Fruit fly (Drosophila melanogaster): ENCODE results near the gene CG43895.

CG43895 gene

DNA sequence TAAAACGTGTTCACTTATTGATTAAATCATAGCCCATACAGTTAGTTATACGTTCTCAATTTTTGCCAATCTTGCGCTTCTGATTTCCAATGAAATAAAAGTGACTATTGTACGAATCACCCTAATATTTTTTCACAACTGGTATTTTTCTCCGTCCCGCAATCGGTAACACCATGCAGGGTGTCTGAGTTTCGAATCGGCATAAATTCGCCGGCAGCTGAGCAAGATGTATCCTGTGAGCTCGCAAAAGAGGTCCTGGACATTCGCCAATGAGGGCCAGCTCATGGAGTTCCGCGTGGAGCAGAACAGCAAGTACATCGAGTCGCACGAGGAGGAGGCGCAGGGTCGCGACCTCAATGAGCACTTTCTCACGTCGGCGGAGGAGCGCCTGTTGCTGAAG, 8.3 kb upstream of the CG43895 start, which contains the start of gene CycH:
CycH (plus strand) TSS at position 218 of the 400 bp plus-strand sequence.
- no peak for TF ChIP-seq CG13204 (GFP tag; optimal IDR thresholded peaks at IDR 0.05)
- peak; percentile 32; the same call in 1 of the 2 replicates for TF ChIP-seq CG12605 (GFP tag; IDR thresholded peaks at IDR 0.05)
- TF ChIP-seq Snoo (tag; optimal IDR thresholded peaks at IDR 0.05) = peak; percentile 23
- TF ChIP-seq CG4496 (GFP tag; IDR thresholded peaks at IDR 0.05) = no peak
- no peak for TF ChIP-seq CG9948 (tag; optimal IDR thresholded peaks at IDR 0.05)
- TF ChIP-seq CG34367 (tag; optimal IDR thresholded peaks at IDR 0.05) = no peak
- no peak for TF ChIP-seq CG10348 (GFP tag; IDR thresholded peaks at IDR 0.05)
- peak; percentile 22 for TF ChIP-seq CG15710 (tag; optimal IDR thresholded peaks at IDR 0.05)
- no peak for TF ChIP-seq gl (tag; optimal IDR thresholded peaks at IDR 0.05)
- TF ChIP-seq CG14655 (GFP tag; optimal IDR thresholded peaks at IDR 0.05) = no peak
- TF ChIP-seq Ets98B (GFP tag; IDR thresholded peaks at IDR 0.05) = no peak
- no peak for TF ChIP-seq EcR (GFP tag; optimal IDR thresholded peaks at IDR 0.05)

DNA sequence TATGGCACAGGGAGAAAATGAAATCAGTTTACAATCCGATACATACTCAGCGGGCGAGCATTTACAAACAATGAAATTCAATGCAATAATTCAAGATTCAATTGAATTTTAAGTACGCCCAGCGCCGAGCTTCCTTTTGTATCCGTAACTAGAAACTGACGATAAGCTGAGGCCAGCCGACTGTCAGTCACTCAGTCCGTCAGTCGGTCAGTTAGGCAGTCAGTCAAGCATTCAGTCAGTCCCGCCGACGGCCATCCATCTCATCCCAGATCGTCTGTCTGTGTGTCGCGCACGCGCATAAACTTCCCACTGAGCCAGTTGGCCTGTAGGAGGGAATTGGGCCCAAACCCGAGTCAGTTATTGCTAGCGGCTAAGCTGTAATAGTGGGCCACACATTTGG, 6.0 kb upstream of the CG43895 start:
- TF ChIP-seq CG4496 (GFP tag; IDR thresholded peaks at IDR 0.05) (no peak), CG8301 (tag; optimal IDR thresholded peaks at IDR 0.05) (no peak), CG9948 (tag; optimal IDR thresholded peaks at IDR 0.05) (no peak), CG14655 (GFP tag; optimal IDR thresholded peaks at IDR 0.05) (no peak)

dm6 chr3L:21818701-21819100, 5.2 kb upstream of the CG43895 start:
- TF ChIP-seq Pif1B (GFP tag; optimal IDR thresholded peaks at IDR 0.05) = no peak
- no peak for TF ChIP-seq EcR (GFP tag; optimal IDR thresholded peaks at IDR 0.05)
- no peak for TF ChIP-seq CG8301 (tag; optimal IDR thresholded peaks at IDR 0.05)
- no peak for TF ChIP-seq CG10348 (GFP tag; IDR thresholded peaks at IDR 0.05)
- no peak for TF ChIP-seq CG8159 (tag; optimal IDR thresholded peaks at IDR 0.05)
- TF ChIP-seq CG34367 (tag; optimal IDR thresholded peaks at IDR 0.05) = no peak

DNA sequence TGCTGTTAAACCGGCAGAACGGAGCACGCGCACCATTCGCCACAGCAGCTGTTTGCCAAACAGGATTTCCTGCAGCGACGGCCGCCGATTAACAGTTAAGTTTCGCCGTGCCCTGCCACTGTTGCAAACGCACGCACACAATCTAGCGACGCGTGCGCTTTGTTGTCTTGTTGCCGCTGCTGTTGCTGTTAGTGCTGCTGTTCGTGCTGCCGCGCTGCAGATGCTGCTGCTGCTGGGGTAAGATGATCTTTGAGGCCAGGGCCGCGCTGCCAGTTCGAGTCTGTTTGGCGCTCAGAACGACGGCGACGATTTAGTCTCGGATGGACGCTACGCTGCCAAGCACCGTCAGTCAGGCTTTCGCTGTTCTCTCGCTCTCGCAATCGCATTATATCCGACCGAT, 4.9 kb downstream of the CG43895 start, which contains the start of gene eg:
eg (plus strand) TSS at position 136 of the 400 bp plus-strand sequence.
- TF ChIP-seq Pif1A (GFP tag; optimal IDR thresholded peaks at IDR 0.05) (no peak), CG4496 (GFP tag; IDR thresholded peaks at IDR 0.05) (peak; percentile 12; the same call in 2 of the 3 replicates), CG13204 (GFP tag; optimal IDR thresholded peaks at IDR 0.05) (peak; percentile 85), Pif1B (GFP tag; optimal IDR thresholded peaks at IDR 0.05) (peak; percentile 6)

- TF ChIP-seq Pif1B (GFP tag; optimal IDR thresholded peaks at IDR 0.05) (peak; percentile 65), Pif1A (GFP tag; optimal IDR thresholded peaks at IDR 0.05) (peak; percentile 45), Snoo (tag; optimal IDR thresholded peaks at IDR 0.05) (peak; percentile 52), CG17806 (tag; optimal IDR thresholded peaks at IDR 0.05) (peak; percentile 69), CG9948 (tag; optimal IDR thresholded peaks at IDR 0.05) (peak; percentile 74), CG4496 (GFP tag; IDR thresholded peaks at IDR 0.05) (peak; percentile 73), Ets98B (GFP tag; IDR thresholded peaks at IDR 0.05) (peak; percentile 84), CG14655 (GFP tag; optimal IDR thresholded peaks at IDR 0.05) (peak; percentile 78), CG15710 (tag; optimal IDR thresholded peaks at IDR 0.05) (peak; percentile 67), D1 (tag; optimal IDR thresholded peaks at IDR 0.05) (no peak), fd96Ca (GFP tag; IDR thresholded peaks at IDR 0.05) (peak; percentile 71; the same call in 2 of the 3 replicates), EcR (GFP tag; optimal IDR thresholded peaks at IDR 0.05) (peak; percentile 42), CG13204 (GFP tag; optimal IDR thresholded peaks at IDR 0.05) (no peak), CG8159 (tag; optimal IDR thresholded peaks at IDR 0.05) (peak; percentile 73), CG34367 (tag; optimal IDR thresholded peaks at IDR 0.05) (peak; percentile 65), CG12605 (GFP tag; IDR thresholded peaks at IDR 0.05) (no peak; the same call in 1 of the 2 replicates), rn (GFP tag; IDR thresholded peaks at IDR 0.05) (peak; percentile 30; the same call in 1 of the 2 replicates), CG32121 (GFP tag; IDR thresholded peaks at IDR 0.05) (peak; percentile 81), gl (tag; optimal IDR thresholded peaks at IDR 0.05) (no peak), CG10348 (GFP tag; IDR thresholded peaks at IDR 0.05) (peak; percentile 27; the same call in 1 of the 2 replicates), CG8301 (tag; optimal IDR thresholded peaks at IDR 0.05) (peak; percentile 62)
These were observed 5.4 kb downstream of the CG43895 start for dm6 chr3L:21808003-21808530.

dm6 chr3L:21800424-21800823, 13.1 kb downstream of the CG43895 start:
- peak; percentile 17 for TF ChIP-seq EcR (GFP tag; optimal IDR thresholded peaks at IDR 0.05)
- no peak for TF ChIP-seq D1 (tag; optimal IDR thresholded peaks at IDR 0.05)
- no peak for TF ChIP-seq CG10348 (GFP tag; IDR thresholded peaks at IDR 0.05)
- TF ChIP-seq gl (tag; optimal IDR thresholded peaks at IDR 0.05) = no peak
- peak; percentile 61 for TF ChIP-seq CG13204 (GFP tag; optimal IDR thresholded peaks at IDR 0.05)
- no peak; the same call in 2 of the 3 replicates for TF ChIP-seq CG4496 (GFP tag; IDR thresholded peaks at IDR 0.05)
- no peak for TF ChIP-seq CG32121 (GFP tag; IDR thresholded peaks at IDR 0.05)

DNA sequence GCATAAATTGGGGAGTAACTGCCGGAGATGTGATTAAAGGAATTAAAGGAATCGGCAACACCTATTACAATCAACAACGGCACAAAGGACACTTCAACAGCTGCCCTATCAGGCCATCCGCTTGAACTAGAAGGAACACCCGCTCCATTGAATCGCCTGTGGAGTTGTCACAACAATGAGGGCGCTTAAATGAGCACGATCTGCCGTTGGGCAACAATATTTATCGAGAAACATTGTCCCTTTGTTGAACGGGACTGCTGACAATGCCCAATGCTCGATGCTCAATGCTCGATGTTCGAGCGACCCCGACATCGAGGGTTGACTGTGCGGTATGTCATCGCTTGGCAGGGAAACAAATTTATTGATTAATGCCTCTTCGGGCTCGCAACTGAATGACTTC, 25.6 kb downstream of the CG43895 start:
- no peak for TF ChIP-seq CG15710 (tag; optimal IDR thresholded peaks at IDR 0.05)
- TF ChIP-seq CG13204 (GFP tag; optimal IDR thresholded peaks at IDR 0.05) = no peak
- no peak for TF ChIP-seq CG12605 (GFP tag; IDR thresholded peaks at IDR 0.05)
- no peak for TF ChIP-seq fd96Ca (GFP tag; IDR thresholded peaks at IDR 0.05)
- TF ChIP-seq CG9948 (tag; optimal IDR thresholded peaks at IDR 0.05) = no peak
- TF ChIP-seq rn (GFP tag; IDR thresholded peaks at IDR 0.05) = no peak
- no peak for TF ChIP-seq CG8301 (tag; optimal IDR thresholded peaks at IDR 0.05)
